Worm (Caenorhabditis elegans) whole organism, mixed stage, embryonic: ENCODE measurements around the gene C35B1.8.

ENCODE experiments used
- blmp-1 ChIP-seq: fragments of 150-350 bp; optimal IDR thresholded peaks from 2 replicates; lab custom pipeline; 2014; ENCODE audit warnings: missing biosample characterization, missing genetic modification characterization
- ceh-83 ChIP-seq: fragments of 200-800 bp; sonication (Bioruptor generic); optimal IDR thresholded peaks from 2 replicates; lab custom pipeline; 2018; ENCODE audit warnings: mild to moderate bottlenecking, missing genetic modification characterization, missing compliant biosample characterization
- elt-1 ChIP-seq: sonication (generic microtip); optimal IDR thresholded peaks from 2 replicates; lab custom pipeline; 2017; ENCODE audit warnings: missing genetic modification characterization, mild to moderate bottlenecking, missing compliant biosample characterization, antibody characterized with exemption, moderate library complexity, borderline replicate concordance; ENCODE audit not compliant: insufficient read depth
- elt-3 ChIP-seq: fragments of 150-350 bp; optimal IDR thresholded peaks from 2 replicates; lab custom pipeline; 2014; ENCODE audit warnings: missing biosample characterization, missing genetic modification characterization
- nhr-28 ChIP-seq: fragments of 150-350 bp; optimal IDR thresholded peaks from 2 replicates; lab custom pipeline; 2014; ENCODE audit warnings: missing biosample characterization, missing genetic modification characterization
- nhr-76 ChIP-seq: sonication (generic microtip); optimal IDR thresholded peaks from 2 replicates; lab custom pipeline; 2017; ENCODE audit warnings: missing biosample characterization, missing genetic modification characterization
- pha-4 ChIP-seq: fragments of 150-350 bp; optimal IDR thresholded peaks from 2 replicates; lab custom pipeline; 2018; ENCODE audit warnings: missing biosample characterization, missing genetic modification reagents, missing genetic modification characterization
- snpc-4 ChIP-seq: fragments of 150-350 bp; optimal IDR thresholded peaks from 2 replicates; lab custom pipeline; 2014; ENCODE audit warnings: missing biosample characterization, missing genetic modification characterization
- unc-62 ChIP-seq: fragments of 150-350 bp; optimal IDR thresholded peaks from 2 replicates; lab custom pipeline; 2014; ENCODE audit warnings: missing biosample characterization, missing genetic modification reagents, missing genetic modification characterization
- zip-8 ChIP-seq: fragments of 150-350 bp; optimal IDR thresholded peaks from 2 replicates; lab custom pipeline; 2014; ENCODE audit warnings: missing biosample characterization, missing genetic modification characterization

ce11 chrIV:4070810-4071209 lies 8.0 kb downstream of the C35B1.8 start:
- TF ChIP-seq unc-62 (GFP tag; lab: Kevin White, UChicago) = no peak
- TF ChIP-seq blmp-1 (tag; lab: Kevin White, UChicago) = no peak
- no peak for TF ChIP-seq nhr-28 (tag; lab: Kevin White, UChicago)
- no peak for TF ChIP-seq elt-1 (tag; lab: Kevin White, UChicago)
- TF ChIP-seq snpc-4 (tag; lab: Kevin White, UChicago) = no peak
- TF ChIP-seq nhr-76 = no peak
- TF ChIP-seq pha-4 (tag; lab: Kevin White, UChicago) = no peak
- no peak for TF ChIP-seq zip-8 (tag; lab: Kevin White, UChicago)
- TF ChIP-seq ceh-83 (GFP tag; lab: Kevin White, UChicago) = peak; percentile 43
- no peak for TF ChIP-seq elt-3 (tag; lab: Kevin White, UChicago)
